Fruit fly (Drosophila melanogaster): ENCODE data around the gene CG11262.

CG11262 gene

DNA sequence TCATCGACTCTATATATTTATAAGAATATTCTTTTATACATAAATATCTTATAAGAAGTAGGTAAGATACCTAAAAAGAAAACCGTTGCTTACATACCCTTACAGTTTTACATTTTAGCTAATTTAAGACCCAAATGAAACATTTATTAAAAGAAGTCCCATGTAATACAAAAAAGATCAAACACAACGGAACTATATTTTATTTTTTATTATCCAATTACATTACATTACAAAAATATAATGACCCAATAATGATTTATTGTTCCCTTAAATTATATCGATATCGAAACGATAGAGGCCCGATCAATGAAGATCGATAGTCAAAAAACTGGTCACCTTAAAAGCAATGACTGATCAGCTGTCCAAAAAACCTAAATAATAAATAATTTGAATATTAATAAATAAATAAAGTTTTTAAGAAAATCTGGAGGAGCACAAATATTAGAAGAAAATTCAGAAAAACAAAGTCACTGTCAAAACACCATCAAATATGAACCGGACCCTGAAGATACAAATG lies 13.1 kb downstream of the CG11262 start (continued):
- TF ChIP-seq dmrt99B (tag; optimal IDR thresholded peaks at IDR 0.05) (no peak), CG6791 (GFP tag; IDR thresholded peaks at IDR 0.05; ENCODE audit: partially characterized antibody) (peak; percentile 71), CG10147 (GFP tag; optimal IDR thresholded peaks at IDR 0.05) (no peak), unc-4 (GFP tag; IDR thresholded peaks at IDR 0.05; ENCODE audit: partially characterized antibody) (peak; percentile 71), her (GFP tag; optimal IDR thresholded peaks at IDR 0.05) (no peak), sqz (GFP tag; optimal IDR thresholded peaks at IDR 0.05) (no peak), HLH4C (GFP tag; IDR thresholded peaks at IDR 0.05; ENCODE audit: partially characterized antibody) (peak; percentile 78), chinmo (GFP tag; IDR thresholded peaks at IDR 0.05; ENCODE audit: partially characterized antibody) (no peak), Ptx1 (GFP tag; IDR thresholded peaks at IDR 0.05) (no peak), Sox102F (GFP tag; optimal IDR thresholded peaks at IDR 0.05) (no peak), gce (GFP tag; IDR thresholded peaks at IDR 0.05) (no peak), E2f2 (GFP tag; IDR thresholded peaks at IDR 0.05) (peak; percentile 22; the same call in 1 of the 2 replicates), aop (GFP tag; IDR thresholded peaks at IDR 0.05) (no peak), CG12769 (tag; optimal IDR thresholded peaks at IDR 0.05) (no peak), CG8290 (GFP tag; optimal IDR thresholded peaks at IDR 0.05) (peak; percentile 15), CG8290 (tag; optimal IDR thresholded peaks at IDR 0.05) (no peak), tx (GFP tag; optimal IDR thresholded peaks at IDR 0.05) (no peak), Ets97D (GFP tag; optimal IDR thresholded peaks at IDR 0.05) (no peak), NC2α (GFP tag; optimal IDR thresholded peaks at IDR 0.05) (no peak), CG13287 (GFP tag; IDR thresholded peaks at IDR 0.05; ENCODE audit: partially characterized antibody) (peak; percentile 75), gem (tag; optimal IDR thresholded peaks at IDR 0.05) (peak; percentile 42), sens-2 (GFP tag; IDR thresholded peaks at IDR 0.05) (no peak), CG31365 (tag; optimal IDR thresholded peaks at IDR 0.05) (no peak), tin (GFP tag; optimal IDR thresholded peaks at IDR 0.05) (no peak), CG3163 (GFP tag; optimal IDR thresholded peaks at IDR 0.05) (no peak), BEAF-32 (GFP tag; optimal IDR thresholded peaks at IDR 0.05) (peak; percentile 67), CG6813 (GFP tag; optimal IDR thresholded peaks at IDR 0.05) (no peak), Dp (GFP tag; optimal IDR thresholded peaks at IDR 0.05) (peak; percentile 20), vnd (GFP tag; IDR thresholded peaks at IDR 0.05; ENCODE audit: partially characterized antibody) (peak; percentile 54; the same call in 2 of the 3 replicates), CG12071 (GFP tag; optimal IDR thresholded peaks at IDR 0.05) (no peak), Nf-YB (GFP tag; optimal IDR thresholded peaks at IDR 0.05) (no peak), ken (GFP tag; IDR thresholded peaks at IDR 0.05) (no peak), CG13624 (GFP tag; optimal IDR thresholded peaks at IDR 0.05) (no peak), CG32772 (GFP tag; IDR thresholded peaks at IDR 0.05) (no peak), Hand (GFP tag; optimal IDR thresholded peaks at IDR 0.05) (no peak), Bgb (GFP tag; IDR thresholded peaks at IDR 0.05; ENCODE audit: partially characterized antibody) (peak; percentile 82), CoRest (tag; optimal IDR thresholded peaks at IDR 0.05) (no peak), CG2875 (GFP tag; optimal IDR thresholded peaks at IDR 0.05) (no peak), Xbp1 (GFP tag; optimal IDR thresholded peaks at IDR 0.05) (no peak), Fer1 (GFP tag; optimal IDR thresholded peaks at IDR 0.05) (no peak), sens (GFP tag) (no peak), MESR4 (GFP tag; optimal IDR thresholded peaks at IDR 0.05) (no peak), CG12236 (GFP tag; optimal IDR thresholded peaks at IDR 0.05) (no peak), Sry-δ (GFP tag; optimal IDR thresholded peaks at IDR 0.05) (peak; percentile 13), CG15479 (GFP tag; optimal IDR thresholded peaks at IDR 0.05) (no peak), shn (GFP tag; optimal IDR thresholded peaks at IDR 0.05) (no peak), CG11695 (GFP tag; IDR thresholded peaks at IDR 0.05) (no peak), unpg (GFP tag; optimal IDR thresholded peaks at IDR 0.05) (no peak), CG31441 (GFP tag; IDR thresholded peaks at IDR 0.05) (0 out of 2 replicates have a peak, but pooled peaks have one; percentile 17), CG9932 (GFP tag; IDR thresholded peaks at IDR 0.05) (no peak)

Measured in whole organism, embryonic.